Fruit fly (Drosophila melanogaster): ENCODE results near the gene Nost.

The Nost gene

dm6 chrX:9041789-9042456 lies 11.9 kb downstream of the Nost start (continued):
- TF ChIP-seq CG10631 (GFP tag; optimal IDR thresholded peaks at IDR 0.05), result peak; percentile 37
- no peak for TF ChIP-seq CG11902 (GFP tag; optimal IDR thresholded peaks at IDR 0.05)
- TF ChIP-seq Eip75B (GFP tag; optimal IDR thresholded peaks at IDR 0.05), result peak; percentile 13
- TF ChIP-seq Eip93F (GFP tag; optimal IDR thresholded peaks at IDR 0.05), result no peak
- peak; percentile 13 for TF ChIP-seq CG3032 (tag; optimal IDR thresholded peaks at IDR 0.05)
- no peak for TF ChIP-seq fd85E (GFP tag; optimal IDR thresholded peaks at IDR 0.05)
- TF ChIP-seq ss (GFP tag; optimal IDR thresholded peaks at IDR 0.05), result peak; percentile 7 to 55
- TF ChIP-seq Eip78C (GFP tag), result peak; percentile 95
- TF ChIP-seq CG6276 (GFP tag; optimal IDR thresholded peaks at IDR 0.05), result peak; percentile 52
- peak; percentile 29 for TF ChIP-seq net (GFP tag; optimal IDR thresholded peaks at IDR 0.05)
- TF ChIP-seq CG6808 (GFP tag; optimal IDR thresholded peaks at IDR 0.05), result peak; percentile 49
- TF ChIP-seq Sox15 (GFP tag; optimal IDR thresholded peaks at IDR 0.05), result peak; percentile 33
- peak; percentile 73 for TF ChIP-seq CG8119 (GFP tag; IDR thresholded peaks at IDR 0.05)
- TF ChIP-seq OdsH (GFP tag; optimal IDR thresholded peaks at IDR 0.05), result peak; percentile 50
- peak; percentile 5 for TF ChIP-seq Lpt (GFP tag; optimal IDR thresholded peaks at IDR 0.05)
- no peak for TF ChIP-seq fkh (GFP tag; optimal IDR thresholded peaks at IDR 0.05)
- TF ChIP-seq CG8632 (GFP tag; optimal IDR thresholded peaks at IDR 0.05), result peak; percentile 33
- peak; percentile 48 for TF ChIP-seq Smox (GFP tag; optimal IDR thresholded peaks at IDR 0.05)
- no peak for TF ChIP-seq CG11294 (GFP tag; IDR thresholded peaks at IDR 0.05)
- peak; percentile 56 for TF ChIP-seq esn (GFP tag; optimal IDR thresholded peaks at IDR 0.05)
- no peak for TF ChIP-seq Blimp-1 (GFP tag; optimal IDR thresholded peaks at IDR 0.05)
- no peak for TF ChIP-seq CG1621 (tag; optimal IDR thresholded peaks at IDR 0.05)
- no peak for TF ChIP-seq CG9139 (GFP tag; optimal IDR thresholded peaks at IDR 0.05)
- TF ChIP-seq topi (GFP tag; optimal IDR thresholded peaks at IDR 0.05), result peak; percentile 66
- peak; percentile 25 for TF ChIP-seq Ets96B (tag; optimal IDR thresholded peaks at IDR 0.05)
- TF ChIP-seq dsx (GFP tag; optimal IDR thresholded peaks at IDR 0.05; ENCODE audit: poor library complexity, severe bottlenecking), result no peak
- TF ChIP-seq CG15336 (GFP tag; IDR thresholded peaks at IDR 0.05), result peak; percentile 69
- peak; percentile 16 for TF ChIP-seq CG34406 (GFP tag; optimal IDR thresholded peaks at IDR 0.05)
- peak; percentile 28 for TF ChIP-seq fd59A (GFP tag; optimal IDR thresholded peaks at IDR 0.05)
- no peak for TF ChIP-seq vri (GFP tag; optimal IDR thresholded peaks at IDR 0.05)
- peak; percentile 30 for TF ChIP-seq dac (GFP tag; optimal IDR thresholded peaks at IDR 0.05)
- no peak for TF ChIP-seq Hr38 (GFP tag; optimal IDR thresholded peaks at IDR 0.05)
- peak; percentile 8 for TF ChIP-seq CG31627 (GFP tag; optimal IDR thresholded peaks at IDR 0.05)
- peak; percentile 50 for TF ChIP-seq acj6 (GFP tag; optimal IDR thresholded peaks at IDR 0.05)
- peak; percentile 33 for TF ChIP-seq cyc (GFP tag; optimal IDR thresholded peaks at IDR 0.05)
- TF ChIP-seq Sox14 (GFP tag; optimal IDR thresholded peaks at IDR 0.05), result peak; percentile 48
- TF ChIP-seq CG3919 (GFP tag; optimal IDR thresholded peaks at IDR 0.05), result peak; percentile 22
- no peak for TF ChIP-seq CG16779 (tag; optimal IDR thresholded peaks at IDR 0.05)
- peak; percentile 39 for TF ChIP-seq Hr39 (GFP tag; optimal IDR thresholded peaks at IDR 0.05)
- TF ChIP-seq CG8319 (GFP tag; optimal IDR thresholded peaks at IDR 0.05), result no peak
- TF ChIP-seq Met (GFP tag; optimal IDR thresholded peaks at IDR 0.05), result peak; percentile 61

dm6 chrX:9042457-9043045 lies 12.5 kb downstream of the Nost start:
- TF ChIP-seq fd59A (GFP tag; optimal IDR thresholded peaks at IDR 0.05) (no peak), Hr39 (GFP tag; optimal IDR thresholded peaks at IDR 0.05) (peak; percentile 34), CG11902 (GFP tag; optimal IDR thresholded peaks at IDR 0.05) (no peak), CG6276 (GFP tag; optimal IDR thresholded peaks at IDR 0.05) (no peak), CG11762 (GFP tag; optimal IDR thresholded peaks at IDR 0.05; ENCODE audit: insufficient read depth) (no peak), Ets96B (tag; optimal IDR thresholded peaks at IDR 0.05) (peak; percentile 20), lz (GFP tag; optimal IDR thresholded peaks at IDR 0.05) (no peak), net (GFP tag; optimal IDR thresholded peaks at IDR 0.05) (no peak), CG4318 (GFP tag; optimal IDR thresholded peaks at IDR 0.05) (no peak), Sox14 (GFP tag; optimal IDR thresholded peaks at IDR 0.05) (peak; percentile 14), Hr38 (GFP tag; optimal IDR thresholded peaks at IDR 0.05) (no peak), ss (GFP tag; optimal IDR thresholded peaks at IDR 0.05) (peak; percentile 8 to 25), CG34406 (GFP tag; optimal IDR thresholded peaks at IDR 0.05) (peak; percentile 27), eg (GFP tag; IDR thresholded peaks at IDR 0.05) (peak; percentile 44; the same call in 2 of the 3 replicates), spab (GFP tag; optimal IDR thresholded peaks at IDR 0.05) (no peak), CG31627 (GFP tag; optimal IDR thresholded peaks at IDR 0.05) (peak; percentile 20), fkh (GFP tag; optimal IDR thresholded peaks at IDR 0.05) (peak; percentile 60), CG6854 (GFP tag; optimal IDR thresholded peaks at IDR 0.05) (peak; percentile 15), esn (GFP tag; optimal IDR thresholded peaks at IDR 0.05) (peak; percentile 44), CG8319 (GFP tag; optimal IDR thresholded peaks at IDR 0.05) (no peak), Eip75B (GFP tag; optimal IDR thresholded peaks at IDR 0.05) (peak; percentile 59), Hr4 (GFP tag; optimal IDR thresholded peaks at IDR 0.05) (peak; percentile 22), Eip93F (GFP tag; optimal IDR thresholded peaks at IDR 0.05) (no peak)

Data from whole organism, prepupa.